Fruit fly (Drosophila melanogaster) whole organism, embryonic: ENCODE data around the gene CG4982.

Experiments
- Antp ChIP-seq: fragments of 200-800 bp; sonication (Bioruptor generic); optimal IDR thresholded peaks from 3 replicates; lab custom pipeline; 2016; ENCODE audit warnings: missing biosample characterization, missing genetic modification characterization
- Atf-2 ChIP-seq: fragments of 200-800 bp; sonication (Bioruptor generic); optimal IDR thresholded peaks from 2 replicates; lab custom pipeline; 2016; ENCODE audit warnings: missing biosample characterization, missing genetic modification characterization
- B-H2 ChIP-seq: fragments of 200-800 bp; sonication (Bioruptor generic); optimal IDR thresholded peaks from 2 replicates; lab custom pipeline; 2018; ENCODE audit warnings: missing biosample characterization, mild to moderate bottlenecking, missing genetic modification characterization
- C15 ChIP-seq: fragments of 200-800 bp; sonication (Bioruptor generic); IDR thresholded peaks from 3 replicates; pipeline ENCODE4 v1.3.6; 2022; ENCODE audit warnings: missing biosample characterization, missing genetic modification characterization
- CG11247 ChIP-seq: fragments of 200-800 bp; sonication (Bioruptor generic); IDR thresholded peaks from 2 replicates; pipeline ENCODE4 v1.3.6; 2022; ENCODE audit warnings: missing biosample characterization, missing genetic modification characterization
- CG11695 ChIP-seq: fragments of 200-800 bp; sonication (Bioruptor generic); IDR thresholded peaks from 3 replicates; pipeline ENCODE4 v1.3.6; 2022; ENCODE audit warnings: missing biosample characterization, missing genetic modification characterization
- CG11696 ChIP-seq: fragments of 200-800 bp; sonication (Bioruptor generic); IDR thresholded peaks from 2 replicates; pipeline ENCODE4 v1.3.6; 2022; ENCODE audit warnings: missing biosample characterization, missing genetic modification characterization
- CG12236 ChIP-seq: fragments of 200-800 bp; sonication (Bioruptor generic); optimal IDR thresholded peaks from 2 replicates; lab custom pipeline; 2016; ENCODE audit warnings: missing biosample characterization, missing genetic modification characterization
- CG13894 ChIP-seq: fragments of 200-800 bp; sonication (Bioruptor generic); optimal IDR thresholded peaks from 3 replicates; lab custom pipeline; 2018; ENCODE audit warnings: missing biosample characterization, mild to moderate bottlenecking, missing genetic modification characterization, moderate library complexity
- CG14014 ChIP-seq: fragments of 200-800 bp; sonication (Bioruptor generic); IDR thresholded peaks from 2 replicates; pipeline ENCODE4 v1.3.6; 2022; ENCODE audit warnings: missing biosample characterization, missing genetic modification characterization
- CG17359 ChIP-seq: fragments of 200-800 bp; sonication (Bioruptor generic); optimal IDR thresholded peaks from 3 replicates; lab custom pipeline; 2018; ENCODE audit warnings: missing biosample characterization, mild to moderate bottlenecking, missing genetic modification characterization, moderate library complexity
- CG18011 ChIP-seq: fragments of 200-800 bp; sonication (Bioruptor generic); optimal IDR thresholded peaks from 2 replicates; lab custom pipeline; 2017; ENCODE audit warnings: missing biosample characterization, missing genetic modification characterization, mild to moderate bottlenecking, moderate library complexity, missing genotype
- CG18599 ChIP-seq: fragments of 200-800 bp; sonication (Bioruptor generic); optimal IDR thresholded peaks from 3 replicates; lab custom pipeline; 2017; ENCODE audit warnings: missing biosample characterization, missing genetic modification characterization, mild to moderate bottlenecking, moderate library complexity, missing genetic modification reagents
- CG31388 ChIP-seq: fragments of 200-800 bp; sonication (Bioruptor generic); optimal IDR thresholded peaks from 2 replicates; lab custom pipeline; 2016; ENCODE audit warnings: missing biosample characterization, missing genetic modification characterization
- CG32772 ChIP-seq: fragments of 200-800 bp; sonication (Bioruptor generic); IDR thresholded peaks from 2 replicates; pipeline ENCODE4 v1.3.6; 2022; ENCODE audit warnings: missing biosample characterization, missing genetic modification characterization
- CG3281 ChIP-seq: fragments of 200-800 bp; sonication (Bioruptor generic); optimal IDR thresholded peaks from 3 replicates; lab custom pipeline; 2017; ENCODE audit warnings: missing biosample characterization, mild to moderate bottlenecking, missing genetic modification characterization
- CG43689 ChIP-seq: fragments of 200-800 bp; sonication (Bioruptor generic); IDR thresholded peaks from 2 replicates; pipeline ENCODE4 v1.3.6; 2022; ENCODE audit warnings: missing biosample characterization, missing genetic modification characterization
- CG4707 ChIP-seq: fragments of 200-800 bp; sonication (Bioruptor generic); optimal IDR thresholded peaks from 2 replicates; lab custom pipeline; 2018; ENCODE audit warnings: missing biosample characterization, mild to moderate bottlenecking, missing genetic modification characterization, moderate library complexity
- CG4854 ChIP-seq: fragments of 200-800 bp; sonication (Bioruptor generic); optimal IDR thresholded peaks from 2 replicates; lab custom pipeline; 2016; ENCODE audit warnings: missing biosample characterization, missing genetic modification characterization, inconsistent platforms
- CG6813 ChIP-seq: fragments of 200-800 bp; sonication (Bioruptor generic); optimal IDR thresholded peaks from 2 replicates; lab custom pipeline; 2017; ENCODE audit warnings: missing biosample characterization, missing genetic modification characterization, mild to moderate bottlenecking, moderate library complexity, missing genetic modification reagents
- CG7372 ChIP-seq: fragments of 200-800 bp; sonication (Bioruptor generic); IDR thresholded peaks from 2 replicates; pipeline ENCODE4 v1.3.6; 2022; ENCODE audit warnings: missing biosample characterization, missing genetic modification characterization
- CG7928 ChIP-seq: fragments of 200-800 bp; sonication (Bioruptor generic); optimal IDR thresholded peaks from 2 replicates; lab custom pipeline; 2017; ENCODE audit warnings: missing biosample characterization, mild to moderate bottlenecking, missing genetic modification characterization
- CG7963 ChIP-seq: fragments of 200-800 bp; sonication (Bioruptor generic); IDR thresholded peaks from 3 replicates; pipeline ENCODE4 v1.3.6; 2022; ENCODE audit warnings: missing biosample characterization, missing genetic modification characterization; ENCODE audit not compliant: partially characterized antibody
- CG8290 ChIP-seq, 3 experiments: fragments of 200-800 bp; sonication (Bioruptor generic); optimal IDR thresholded peaks; 2 replicates each; lab custom pipeline; 2016 to 2019; ENCODE audit warnings: missing biosample characterization in 3 of 3, missing genetic modification characterization in 3 of 3, mild to moderate bottlenecking in 2 of 3, moderate library complexity in 1 of 3
- Chrac-16 ChIP-seq: fragments of 200-800 bp; sonication (Bioruptor generic); optimal IDR thresholded peaks from 3 replicates; lab custom pipeline; 2016; ENCODE audit warnings: missing biosample characterization, missing genetic modification characterization
- Dip3 ChIP-seq: fragments of 200-800 bp; sonication (Bioruptor generic); optimal IDR thresholded peaks from 3 replicates; lab custom pipeline; 2016; ENCODE audit warnings: missing biosample characterization, missing genetic modification characterization
- Dll ChIP-seq: fragments of 200-800 bp; sonication (Bioruptor generic); IDR thresholded peaks from 4 replicates; pipeline ENCODE4 v1.3.6; 2022; ENCODE audit warnings: missing biosample characterization, missing genetic modification characterization; ENCODE audit not compliant: partially characterized antibody
- E2f1 ChIP-seq: fragments of 200-800 bp; sonication (Bioruptor generic); IDR thresholded peaks from 2 replicates; pipeline ENCODE4 v1.3.6; 2022; ENCODE audit warnings: missing biosample characterization, missing genetic modification characterization
- E2f2 ChIP-seq: fragments of 200-800 bp; sonication (Bioruptor generic); IDR thresholded peaks from 2 replicates; pipeline ENCODE4 v1.3.6; 2022; ENCODE audit warnings: missing biosample characterization, missing genetic modification characterization
- ERR ChIP-seq: fragments of 200-800 bp; sonication (Bioruptor generic); optimal IDR thresholded peaks from 2 replicates; lab custom pipeline; 2016; ENCODE audit warnings: missing biosample characterization, missing genetic modification characterization
- Ets65A ChIP-seq: fragments of 200-800 bp; sonication (Bioruptor generic); peaks from one replicate; lab custom pipeline; 2016; ENCODE audit warnings: missing biosample characterization, missing genetic modification characterization
- MTF-1 ChIP-seq: fragments of 200-800 bp; sonication (Bioruptor generic); optimal IDR thresholded peaks from 2 replicates; lab custom pipeline; 2018; ENCODE audit warnings: missing biosample characterization, mild to moderate bottlenecking, missing genetic modification characterization, borderline replicate concordance
- Med ChIP-seq: fragments of 200-800 bp; sonication (Bioruptor generic); peaks from one replicate; lab custom pipeline; 2016; ENCODE audit warnings: missing biosample characterization, missing genetic modification characterization, mild to moderate bottlenecking, inconsistent platforms, moderate library complexity
- Pdp1 ChIP-seq, 2 experiments: fragments of 200-800 bp; sonication (Bioruptor generic); optimal IDR thresholded peaks; 3 replicates each; lab custom pipeline; 2016; ENCODE audit warnings: missing biosample characterization in 2 of 2, missing genetic modification characterization in 2 of 2, mild to moderate bottlenecking in 1 of 2, moderate library complexity in 1 of 2
- Side ChIP-seq: fragments of 200-800 bp; sonication (Bioruptor generic); optimal IDR thresholded peaks from 2 replicates; lab custom pipeline; 2016; ENCODE audit warnings: missing biosample characterization, missing genetic modification characterization
- Sin3A ChIP-seq: fragments of >200 bp; optimal IDR thresholded peaks from 2 replicates; lab custom pipeline; 2018
- ab ChIP-seq: fragments of 200-800 bp; sonication (Bioruptor generic); optimal IDR thresholded peaks from 2 replicates; lab custom pipeline; 2016; ENCODE audit warnings: missing biosample characterization, missing genetic modification characterization
- ash1 ChIP-seq: fragments of 200-800 bp; sonication (Bioruptor generic); optimal IDR thresholded peaks from 2 replicates; lab custom pipeline; 2018; ENCODE audit warnings: missing biosample characterization, mild to moderate bottlenecking, missing genetic modification characterization
- chif ChIP-seq, 2 experiments: fragments of 200-800 bp; sonication (Bioruptor generic); optimal IDR thresholded peaks; 3 replicates each; lab custom pipeline; 2016; ENCODE audit warnings: missing biosample characterization in 2 of 2, missing genetic modification characterization in 2 of 2
- dysf ChIP-seq: fragments of 200-800 bp; sonication (Bioruptor generic); IDR thresholded peaks from 3 replicates; pipeline ENCODE4 v1.3.6; 2022; ENCODE audit warnings: missing biosample characterization, missing genetic modification characterization
- en ChIP-seq: fragments of 200-800 bp; sonication (Bioruptor generic); optimal IDR thresholded peaks from 2 replicates; lab custom pipeline; 2016; ENCODE audit warnings: missing biosample characterization, missing genetic modification characterization
- fru ChIP-seq: fragments of >200 bp; optimal IDR thresholded peaks from 2 replicates; lab custom pipeline; 2017
- gsb ChIP-seq: fragments of 200-800 bp; sonication (Bioruptor generic); IDR thresholded peaks from 2 replicates; pipeline ENCODE4 v1.3.6; 2022; ENCODE audit warnings: missing biosample characterization, missing genetic modification characterization
- lilli ChIP-seq: fragments of 200-800 bp; sonication (Bioruptor generic); optimal IDR thresholded peaks from 3 replicates; lab custom pipeline; 2016; ENCODE audit warnings: missing biosample characterization, missing genetic modification characterization
- pan ChIP-seq, 4 experiments: fragments of >200 bp in 3 of 4; fragments of 200-800 bp in 1 of 4; sonication (Bioruptor generic) in 1 of 4; optimal IDR thresholded peaks in 3 of 4; IDR thresholded peaks in 1 of 4; 2 replicates each; pipeline versions ENCODE4 v1.3.6 to Lab custom; 2017 to 2022; ENCODE audit warnings: missing biosample characterization in 2 of 4, missing genetic modification characterization in 2 of 4, mixed read lengths in 1 of 4
- pb ChIP-seq: fragments of 200-800 bp; sonication (Bioruptor generic); optimal IDR thresholded peaks from 3 replicates; lab custom pipeline; 2016; ENCODE audit warnings: missing biosample characterization, missing genetic modification characterization
- pfk ChIP-seq: fragments of 200-800 bp; sonication (Bioruptor generic); optimal IDR thresholded peaks from 2 replicates; lab custom pipeline; 2018; ENCODE audit warnings: missing biosample characterization, mild to moderate bottlenecking, missing genetic modification characterization, moderate library complexity
- sisA ChIP-seq: fragments of 200-800 bp; sonication (Bioruptor generic); IDR thresholded peaks from 2 replicates; pipeline ENCODE4 v1.3.6; 2022; ENCODE audit warnings: missing biosample characterization, missing genetic modification characterization
- tin ChIP-seq: fragments of 200-800 bp; sonication (Bioruptor generic); optimal IDR thresholded peaks from 3 replicates; lab custom pipeline; 2016; ENCODE audit warnings: missing biosample characterization, missing genetic modification characterization
- tio ChIP-seq: fragments of 200-800 bp; sonication (Bioruptor generic); optimal IDR thresholded peaks from 2 replicates; lab custom pipeline; 2017; ENCODE audit warnings: missing biosample characterization, missing genetic modification characterization, inconsistent platforms
- wor ChIP-seq: fragments of 200-800 bp; sonication (Bioruptor generic); IDR thresholded peaks from 2 replicates; pipeline ENCODE4 v1.3.6; 2022; ENCODE audit warnings: missing biosample characterization, missing genetic modification characterization

CG4982 gene

dm6 chr3L:16289067-16289466, 12.2 kb upstream of the CG4982 start (continued):
- TF ChIP-seq CG18599 (GFP tag; lab: Kevin White, UChicago) (no peak), fru (lab: Kevin White, UChicago) (no peak), dysf (GFP tag; lab: Robert Waterston, UW) (peak; percentile 61; the same call in 2 of the 3 replicates), CG7928 (GFP tag; lab: Kevin White, UChicago) (no peak), CG8290 (GFP tag; optimal IDR thresholded peaks at IDR 0.05; lab: Kevin White, UChicago) (no peak), CG8290 (tag; optimal IDR thresholded peaks at IDR 0.05; lab: Kevin White, UChicago) (no peak), Atf-2 (no peak), chif (GFP tag; optimal IDR thresholded peaks at IDR 0.05; lab: Kevin White, UChicago) (no peak), tio (GFP tag; lab: Kevin White, UChicago) (peak; percentile 5), CG32772 (GFP tag; lab: Robert Waterston, UW) (0 out of 2 replicates have a peak, but pooled peaks have one; percentile 25), Chrac-16 (GFP tag; lab: Kevin White, UChicago) (peak; percentile 9), MTF-1 (GFP tag; lab: Kevin White, UChicago) (no peak), E2f1 (peak; percentile 33; the same call in 1 of the 2 replicates), Ets65A (no peak), Sin3A (lab: Kevin White, UChicago) (no peak), CG7372 (GFP tag; lab: Robert Waterston, UW) (no peak), CG18011 (GFP tag; lab: Kevin White, UChicago) (no peak), ash1 (GFP tag; lab: Kevin White, UChicago) (no peak), pan (optimal IDR thresholded peaks at IDR 0.05; lab: Kevin White, UChicago) (no peak), pan (GFP tag; optimal IDR thresholded peaks at IDR 0.05 in 1 of 2, IDR thresholded peaks at IDR 0.05 in 1 of 2) (peak in 1 of 2 experiments; percentile 37), CG11695 (0 out of 3 replicates have a peak, but pooled peaks have one; percentile 27), CG4854 (GFP tag; lab: Kevin White, UChicago) (no peak), Side (GFP tag; lab: Kevin White, UChicago) (no peak), CG11696 (peak; percentile 44; the same call in 1 of the 2 replicates), CG14014 (GFP tag; lab: Robert Waterston, UW) (no peak), lilli (GFP tag; lab: Kevin White, UChicago) (no peak), E2f2 (GFP tag; lab: Robert Waterston, UW) (peak; percentile 22; the same call in 1 of the 2 replicates), pfk (GFP tag; lab: Kevin White, UChicago) (no peak), CG6813 (GFP tag; lab: Kevin White, UChicago) (no peak), CG12236 (GFP tag; lab: Kevin White, UChicago) (no peak), ERR (GFP tag; lab: Kevin White, UChicago) (no peak), CG43689 (GFP tag; lab: Robert Waterston, UW) (no peak), Med (GFP tag; lab: Kevin White, UChicago) (no peak), pb (GFP tag; lab: Kevin White, UChicago) (no peak), Antp (GFP tag; lab: Kevin White, UChicago) (no peak), C15 (GFP tag; lab: Robert Waterston, UW) (no peak), CG13894 (tag; lab: Kevin White, UChicago) (no peak), CG31388 (GFP tag; lab: Kevin White, UChicago) (no peak), wor (no peak), ab (GFP tag; lab: Kevin White, UChicago) (no peak), en (GFP tag; lab: Kevin White, UChicago) (no peak), B-H2 (no peak), Dll (no peak), CG3281 (GFP tag; lab: Kevin White, UChicago) (no peak), gsb (GFP tag; lab: Robert Waterston, UW) (no peak), sisA (GFP tag; lab: Robert Waterston, UW) (peak; percentile 15; the same call in 1 of the 2 replicates), CG4707 (GFP tag; lab: Kevin White, UChicago) (no peak), tin (peak; percentile 10), CG7963 (no peak), CG11247 (GFP tag; lab: Robert Waterston, UW) (no peak), Pdp1 (GFP tag; optimal IDR thresholded peaks at IDR 0.05; lab: Kevin White, UChicago) (no peak), CG17359 (tag; lab: Kevin White, UChicago) (no peak), Dip3 (GFP tag; lab: Kevin White, UChicago) (no peak)
